Worm (Caenorhabditis elegans): ENCODE measurements around the gene F17C8.7.

- TF ChIP-seq ama-1 (optimal IDR thresholded peaks at IDR 0.05) (no peak), scrt-1 (GFP tag; IDR thresholded peaks at IDR 0.05) (no peak), flt-1 (GFP tag; IDR thresholded peaks at IDR 0.05) (no peak), hmbx-1 (tag; optimal IDR thresholded peaks at IDR 0.05) (no peak), ceh-13 (GFP tag; optimal IDR thresholded peaks at IDR 0.05) (no peak), tbx-37 (GFP tag; conservative IDR thresholded peaks at IDR 0.05) (no peak), pes-1 (GFP tag; IDR thresholded peaks at IDR 0.05) (no peak), B0310.2 (tag; optimal IDR thresholded peaks at IDR 0.05) (no peak), ceh-36 (tag; optimal IDR thresholded peaks at IDR 0.05) (no peak), aly-1 (tag; optimal IDR thresholded peaks at IDR 0.05) (no peak), tra-4 (tag; optimal IDR thresholded peaks at IDR 0.05) (no peak), F13C5.2 (tag; optimal IDR thresholded peaks at IDR 0.05) (no peak)
These were observed 20.5 kb upstream of the F17C8.7 start, which contains the start of gene him-18 for ce11 chrIII:4715088-4715487.

Data from whole organism, early embryonic.